Worm (Caenorhabditis elegans): Measurements from ENCODE around the gene F11D5.1.

F11D5.1 gene

ce11 chrX:3371264-3371663 lies 38.3 kb downstream of the F11D5.1 start (continued):
- TF ChIP-seq mec-3 (tag; optimal IDR thresholded peaks at IDR 0.05; ENCODE audit: borderline replicate concordance) (no peak), elt-4 (tag; optimal IDR thresholded peaks at IDR 0.05) (no peak), Y22D7AL.16 (tag; optimal IDR thresholded peaks at IDR 0.05) (peak; percentile 79), odd-2 (tag; optimal IDR thresholded peaks at IDR 0.05) (no peak), pha-2 (tag; optimal IDR thresholded peaks at IDR 0.05) (peak; percentile 78), gmeb-2 (tag; optimal IDR thresholded peaks at IDR 0.05) (peak; percentile 91), hlh-8 (tag; optimal IDR thresholded peaks at IDR 0.05) (peak; percentile 61), ttx-3 (tag; optimal IDR thresholded peaks at IDR 0.05) (peak; percentile 87), zip-5 (tag; optimal IDR thresholded peaks at IDR 0.05) (peak; percentile 42), tbx-2 (tag; optimal IDR thresholded peaks at IDR 0.05) (peak; percentile 83), ceh-18 (tag; optimal IDR thresholded peaks at IDR 0.05) (peak; percentile 81), nhr-232 (tag; optimal IDR thresholded peaks at IDR 0.05) (peak; percentile 82), fkh-6 (tag; optimal IDR thresholded peaks at IDR 0.05) (peak; percentile 77), che-1 (tag; optimal IDR thresholded peaks at IDR 0.05) (peak; percentile 86), unc-42 (tag; optimal IDR thresholded peaks at IDR 0.05) (peak; percentile 56), sdc-2 (tag; optimal IDR thresholded peaks at IDR 0.05) (peak; percentile 84), pax-1 (tag; optimal IDR thresholded peaks at IDR 0.05) (no peak)

- TF ChIP-seq F13H6.1 (tag; optimal IDR thresholded peaks at IDR 0.05): no peak
- TF ChIP-seq pat-9 (tag; optimal IDR thresholded peaks at IDR 0.05): no peak
- no peak for TF ChIP-seq nhr-232 (tag; optimal IDR thresholded peaks at IDR 0.05)
- no peak for TF ChIP-seq elt-4 (tag; optimal IDR thresholded peaks at IDR 0.05)
- TF ChIP-seq pqm-1 (tag; optimal IDR thresholded peaks at IDR 0.05): no peak
- TF ChIP-seq ceh-6 (GFP tag; optimal IDR thresholded peaks at IDR 0.05): no peak
- no peak for TF ChIP-seq elt-2 (tag; optimal IDR thresholded peaks at IDR 0.05)
- no peak for TF ChIP-seq tbx-2 (tag; optimal IDR thresholded peaks at IDR 0.05)
- TF ChIP-seq K09A11.1 (tag; optimal IDR thresholded peaks at IDR 0.05; ENCODE audit: insufficient read depth): no peak
- TF ChIP-seq T23F11.4 (GFP tag; optimal IDR thresholded peaks at IDR 0.05): no peak
- no peak for TF ChIP-seq ceh-22 (tag; optimal IDR thresholded peaks at IDR 0.05)
Measured at ce11 chrX:3374642-3375041, 41.7 kb downstream of the F11D5.1 start, which contains the start of gene clc-3. clc-3 (minus strand) TSS chrX:3374742.

ce11 chrX:3375320-3375719 lies 42.4 kb downstream of the F11D5.1 start:
- TF ChIP-seq nhr-11 (tag; optimal IDR thresholded peaks at IDR 0.05) (no peak), K09A11.1 (tag; optimal IDR thresholded peaks at IDR 0.05; ENCODE audit: insufficient read depth) (peak; percentile 8)

- TF ChIP-seq ztf-16 (tag; optimal IDR thresholded peaks at IDR 0.05): no peak
- TF ChIP-seq sdc-2 (tag; optimal IDR thresholded peaks at IDR 0.05): no peak
- no peak for TF ChIP-seq lin-11 (tag; optimal IDR thresholded peaks at IDR 0.05)
- peak; percentile 6 for TF ChIP-seq ref-2 (tag; optimal IDR thresholded peaks at IDR 0.05)
- no peak for TF ChIP-seq K09A11.1 (tag; optimal IDR thresholded peaks at IDR 0.05; ENCODE audit: insufficient read depth)
- TF ChIP-seq lim-6 (tag; optimal IDR thresholded peaks at IDR 0.05): no peak
- no peak for TF ChIP-seq unc-3 (GFP tag; conservative IDR thresholded peaks at IDR 0.05)
- no peak for TF ChIP-seq unc-3 (tag; optimal IDR thresholded peaks at IDR 0.05)
- no peak for TF ChIP-seq C38D4.7 (GFP tag; optimal IDR thresholded peaks at IDR 0.05)
- TF ChIP-seq eyg-1 (tag; optimal IDR thresholded peaks at IDR 0.05): no peak
- TF ChIP-seq ama-1 (optimal IDR thresholded peaks at IDR 0.05): no peak
- TF ChIP-seq pat-9 (tag; optimal IDR thresholded peaks at IDR 0.05): no peak
- peak; percentile 38 for TF ChIP-seq ets-4 (tag; optimal IDR thresholded peaks at IDR 0.05)
- no peak for TF ChIP-seq madf-2 (tag; optimal IDR thresholded peaks at IDR 0.05)
- no peak for TF ChIP-seq K02D7.2 (tag; optimal IDR thresholded peaks at IDR 0.05)
- TF ChIP-seq zip-5 (tag; optimal IDR thresholded peaks at IDR 0.05): peak; percentile 56
- TF ChIP-seq ceh-31 (tag; optimal IDR thresholded peaks at IDR 0.05): peak; percentile 76
- peak; percentile 78 for TF ChIP-seq ceh-2 (tag; optimal IDR thresholded peaks at IDR 0.05)
- peak; percentile 83 for TF ChIP-seq tbx-2 (tag; optimal IDR thresholded peaks at IDR 0.05)
- TF ChIP-seq tbx-7 (tag; optimal IDR thresholded peaks at IDR 0.05): peak; percentile 60
- TF ChIP-seq C08G9.2 (tag; optimal IDR thresholded peaks at IDR 0.05): peak; percentile 79
- no peak for TF ChIP-seq fax-1 (tag; optimal IDR thresholded peaks at IDR 0.05)
- no peak for TF ChIP-seq pqm-1 (tag; optimal IDR thresholded peaks at IDR 0.05)
- peak; percentile 1 for TF ChIP-seq hlh-8 (tag; optimal IDR thresholded peaks at IDR 0.05)
Measured at ce11 chrX:3379114-3379513, 46.2 kb downstream of the F11D5.1 start, which contains the start of gene sorf-1. sorf-1 (minus strand) TSS chrX:3379248.
